Fruit fly (Drosophila melanogaster) whole organism, embryonic: ENCODE results near the gene frj.

Experiments used
- CG10321 ChIP-seq: fragments of 200-800 bp; sonication (Bioruptor generic); IDR thresholded peaks from 2 replicates; pipeline ENCODE4 v1.3.6; 2022; ENCODE audit warnings: missing biosample characterization, missing genetic modification characterization
- CG11695 ChIP-seq: fragments of 200-800 bp; sonication (Bioruptor generic); IDR thresholded peaks from 3 replicates; pipeline ENCODE4 v1.3.6; 2022; ENCODE audit warnings: missing biosample characterization, missing genetic modification characterization
- CG16815 ChIP-seq: fragments of 200-800 bp; sonication (Bioruptor generic); optimal IDR thresholded peaks from 3 replicates; lab custom pipeline; 2017; ENCODE audit warnings: missing biosample characterization, mild to moderate bottlenecking, missing genetic modification characterization
- CG17361 ChIP-seq: fragments of 200-800 bp; sonication (Bioruptor generic); IDR thresholded peaks from 3 replicates; pipeline ENCODE4 v1.3.6; 2022; ENCODE audit warnings: missing biosample characterization, missing genetic modification characterization
- CG9609 ChIP-seq: fragments of 200-800 bp; sonication (Bioruptor generic); optimal IDR thresholded peaks from 3 replicates; lab custom pipeline; 2016; ENCODE audit warnings: missing biosample characterization, missing genetic modification characterization
- Hand ChIP-seq: fragments of 200-800 bp; sonication (Bioruptor generic); optimal IDR thresholded peaks from 2 replicates; lab custom pipeline; 2017; ENCODE audit warnings: mild to moderate bottlenecking, missing biosample characterization, missing genetic modification reagents, missing genetic modification characterization
- Hr51 ChIP-seq, 2 experiments: fragments of 200-800 bp; sonication (Bioruptor generic); optimal IDR thresholded peaks; 2 replicates in 1 of 2; 3 replicates in 1 of 2; lab custom pipeline; 2016 to 2018; ENCODE audit warnings: missing biosample characterization in 2 of 2, missing genetic modification characterization in 2 of 2, mild to moderate bottlenecking in 1 of 2, moderate library complexity in 1 of 2
- Sox102F ChIP-seq: fragments of 200-800 bp; sonication (Bioruptor generic); optimal IDR thresholded peaks from 2 replicates; lab custom pipeline; 2018; ENCODE audit warnings: missing biosample characterization, mild to moderate bottlenecking, missing genetic modification characterization, moderate library complexity
- hkb ChIP-seq, 2 experiments: fragments of 200-800 bp in 1 of 2; fragments of >200 bp in 1 of 2; sonication (Bioruptor generic) in 1 of 2; IDR thresholded peaks in 1 of 2; optimal IDR thresholded peaks in 1 of 2; 2 replicates each; pipeline versions ENCODE4 v1.3.6 to Lab custom; 2017 to 2022; ENCODE audit warnings: missing biosample characterization in 1 of 2, missing genetic modification characterization in 1 of 2
- nau ChIP-seq: fragments of 200-800 bp; sonication (Bioruptor generic); optimal IDR thresholded peaks from 3 replicates; lab custom pipeline; 2017; ENCODE audit warnings: missing biosample characterization, mild to moderate bottlenecking, missing genetic modification characterization, missing genetic modification reagents
- trh ChIP-seq: fragments of 200-800 bp; sonication (Bioruptor generic); optimal IDR thresholded peaks from 2 replicates; lab custom pipeline; 2016; ENCODE audit warnings: missing biosample characterization, missing genetic modification characterization

- TF ChIP-seq CG11695 (GFP tag; lab: Robert Waterston, UW) (no peak), CG10321 (GFP tag; lab: Robert Waterston, UW) (no peak), CG9609 (GFP tag; lab: Kevin White, UChicago) (no peak), trh (GFP tag; lab: Kevin White, UChicago) (no peak), Hr51 (GFP tag; optimal IDR thresholded peaks at IDR 0.05; lab: Kevin White, UChicago) (no peak), Hand (GFP tag; lab: Kevin White, UChicago) (no peak), CG16815 (GFP tag; lab: Kevin White, UChicago) (no peak), CG17361 (GFP tag; lab: Robert Waterston, UW) (0 out of 3 replicates have a peak, but pooled peaks have one; percentile 24), hkb (optimal IDR thresholded peaks at IDR 0.05; lab: Kevin White, UChicago) (no peak), hkb (GFP tag; IDR thresholded peaks at IDR 0.05; lab: Robert Waterston, UW) (no peak), nau (GFP tag; lab: Kevin White, UChicago) (no peak), Sox102F (no peak)
Observed at dm6 chr2L:6448334-6448703, 7.5 kb upstream of the frj start, which contains the start of gene Acox3.
